Fruit fly (Drosophila melanogaster) whole organism, prepupa: ENCODE measurements around the gene ro.

Experiments used
- Ets96B ChIP-seq: fragments of 200-800 bp; optimal IDR thresholded peaks from 2 replicates; lab custom pipeline; 2019; ENCODE audit warnings: missing biosample characterization, mild to moderate bottlenecking, missing genetic modification characterization, moderate library complexity
- Lpt ChIP-seq: fragments of 200-800 bp; sonication (Bioruptor generic); optimal IDR thresholded peaks from 3 replicates; lab custom pipeline; 2016; ENCODE audit warnings: missing biosample characterization, missing genetic modification characterization
- esn ChIP-seq: fragments of 200-800 bp; sonication (Bioruptor generic); optimal IDR thresholded peaks from 2 replicates; lab custom pipeline; 2016; ENCODE audit warnings: missing biosample characterization, mild to moderate bottlenecking, missing genetic modification characterization, moderate library complexity
- fkh ChIP-seq: fragments of 200-800 bp; sonication (Bioruptor generic); optimal IDR thresholded peaks from 3 replicates; lab custom pipeline; 2017; ENCODE audit warnings: missing biosample characterization, mild to moderate bottlenecking, missing genetic modification characterization, moderate library complexity
- lz ChIP-seq: fragments of 200-800 bp; sonication (Bioruptor generic); optimal IDR thresholded peaks from 3 replicates; lab custom pipeline; 2016; ENCODE audit warnings: missing biosample characterization, missing genetic modification characterization

DNA sequence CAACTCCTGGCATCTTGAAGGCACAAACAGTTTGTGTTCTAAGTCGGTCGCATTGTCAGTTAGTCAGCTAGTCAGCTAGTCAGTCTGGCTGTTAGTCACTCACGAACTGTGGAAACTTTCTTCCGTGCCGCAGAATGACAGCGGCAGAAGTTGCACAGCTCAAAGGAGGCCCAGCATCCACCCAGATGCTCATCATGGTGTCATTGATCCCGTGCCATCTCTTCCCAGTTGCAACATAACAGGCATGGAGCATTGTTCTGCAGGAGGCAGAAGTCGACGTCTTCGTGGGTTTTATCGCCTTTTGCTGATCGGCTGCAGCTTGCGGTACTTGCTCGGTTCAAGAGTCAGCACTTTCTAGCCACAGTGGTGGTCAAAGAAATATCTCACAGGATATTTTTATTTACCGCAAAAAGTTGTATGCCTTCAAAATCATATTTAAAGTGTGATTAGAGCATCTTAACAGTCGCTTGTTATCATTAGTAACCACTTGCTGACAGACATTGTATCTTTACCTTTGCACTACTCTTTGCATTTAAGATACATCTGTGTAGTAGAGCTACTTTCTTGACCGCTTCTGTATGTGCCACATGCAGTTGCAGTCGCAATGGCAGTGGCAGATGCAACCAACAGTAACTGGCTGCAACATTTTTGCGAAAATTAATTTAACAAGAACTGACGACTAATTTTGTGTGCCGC lies 12.8 kb upstream of the ro start:
- TF ChIP-seq Lpt (GFP tag; lab: Kevin White, UChicago), result peak; percentile 1
- peak; percentile 68 for TF ChIP-seq esn (GFP tag; lab: Kevin White, UChicago)
- TF ChIP-seq Ets96B (tag; lab: Kevin White, UChicago), result peak; percentile 42
- TF ChIP-seq lz (GFP tag; lab: Kevin White, UChicago), result peak; percentile 56
- no peak for TF ChIP-seq fkh (GFP tag; lab: Kevin White, UChicago)
